Worm (Caenorhabditis elegans): ENCODE data around the gene C48B4.7.

Gene C48B4.7

DNA sequence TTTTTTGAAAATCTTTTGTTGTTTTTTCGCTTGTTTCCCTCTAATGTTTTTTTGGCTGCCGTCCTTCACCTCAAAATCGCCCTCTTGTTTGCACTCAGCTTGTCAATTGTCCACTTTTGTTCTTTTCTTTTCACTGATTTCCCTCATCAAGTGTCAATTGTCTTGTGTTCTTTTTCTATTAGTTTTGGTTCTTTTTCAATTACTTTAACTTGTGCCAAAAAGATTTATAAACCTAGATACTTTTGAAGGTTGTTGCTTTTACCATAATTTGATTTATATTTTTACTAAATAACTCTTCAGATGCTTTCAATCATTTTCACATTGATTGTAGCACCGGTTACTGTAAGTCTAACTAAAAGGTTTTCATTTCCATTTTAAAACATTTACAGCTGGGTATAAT is 9.2 kb upstream of the C48B4.7 start, which contains the start of gene C48B4.13:
TSS of gene C48B4.13 (plus strand) at position 301 of the 400 bp plus-strand sequence.
- TF ChIP-seq daf-16 (GFP tag; optimal IDR thresholded peaks at IDR 0.05) (no peak), daf-16 (tag; optimal IDR thresholded peaks at IDR 0.05) (no peak), gei-8 (GFP tag; optimal IDR thresholded peaks at IDR 0.05) (no peak), ZK337.2 (GFP tag; IDR thresholded peaks at IDR 0.05) (no peak), Y48G9A.11 (GFP tag; IDR thresholded peaks at IDR 0.05) (no peak), ztf-11 (tag; optimal IDR thresholded peaks at IDR 0.05) (no peak), daf-19 (GFP tag; conservative IDR thresholded peaks at IDR 0.05) (no peak), ceh-32 (tag; optimal IDR thresholded peaks at IDR 0.05; ENCODE audit: poor library complexity) (no peak), zfp-2 (tag; optimal IDR thresholded peaks at IDR 0.05) (no peak), madf-9 (GFP tag; conservative IDR thresholded peaks at IDR 0.05) (no peak), snpc-4 (tag; optimal IDR thresholded peaks at IDR 0.05) (no peak), madf-5 (GFP tag; IDR thresholded peaks at IDR 0.05) (no peak), F26F4.8 (GFP tag; conservative IDR thresholded peaks at IDR 0.05) (no peak), lsy-2 (tag; optimal IDR thresholded peaks at IDR 0.05) (no peak), nhr-77 (tag; optimal IDR thresholded peaks at IDR 0.05) (no peak), nhr-76 (tag; optimal IDR thresholded peaks at IDR 0.05) (no peak), zag-1 (tag; optimal IDR thresholded peaks at IDR 0.05) (no peak), zfp-3 (GFP tag; conservative IDR thresholded peaks at IDR 0.05) (no peak), nhr-11 (tag; optimal IDR thresholded peaks at IDR 0.05) (no peak)

DNA sequence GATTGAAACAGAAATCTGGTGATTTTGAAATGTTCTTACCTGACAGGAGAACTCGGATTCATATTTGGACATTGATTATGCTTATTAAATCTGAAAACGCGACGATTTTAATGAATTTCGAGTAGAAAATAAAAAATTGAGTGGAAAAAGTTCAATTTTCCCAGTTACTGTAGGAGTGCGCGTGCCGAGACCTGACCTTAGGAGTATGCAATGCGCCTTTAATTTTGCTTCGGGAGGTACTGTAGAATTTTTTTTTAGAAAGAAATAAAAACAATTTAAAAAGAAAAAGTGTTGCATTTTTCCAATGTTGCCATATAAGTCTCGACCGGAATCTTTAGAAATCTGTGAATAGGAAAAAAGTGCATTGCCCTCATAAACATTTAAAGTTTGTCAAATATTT is 6.7 kb upstream of the C48B4.7 start, which contains the start of gene C48B4.11:
TSS of gene C48B4.11 (minus strand) at position 143 of the 400 bp plus-strand sequence.
- TF ChIP-seq spr-3 (GFP tag; optimal IDR thresholded peaks at IDR 0.05) (no peak), F49E8.2 (tag; optimal IDR thresholded peaks at IDR 0.05; ENCODE audit: borderline replicate concordance) (no peak), ztf-11 (tag; optimal IDR thresholded peaks at IDR 0.05) (no peak), arid-1 (GFP tag; conservative IDR thresholded peaks at IDR 0.05) (no peak), cey-2 (tag; optimal IDR thresholded peaks at IDR 0.05; ENCODE audit: borderline replicate concordance, insufficient read depth) (no peak), dve-1 (tag; optimal IDR thresholded peaks at IDR 0.05; ENCODE audit: insufficient read depth) (no peak), snpc-4 (tag; optimal IDR thresholded peaks at IDR 0.05) (no peak), mes-2 (tag; optimal IDR thresholded peaks at IDR 0.05; ENCODE audit: poor library complexity, severe bottlenecking) (no peak), Y75B8A.6 (GFP tag; IDR thresholded peaks at IDR 0.05) (no peak), ama-1 (optimal IDR thresholded peaks at IDR 0.05) (no peak), duxl-1 (tag; optimal IDR thresholded peaks at IDR 0.05; ENCODE audit: poor library complexity) (no peak), madf-9 (GFP tag; conservative IDR thresholded peaks at IDR 0.05) (no peak), nhr-77 (tag; optimal IDR thresholded peaks at IDR 0.05) (no peak), F26F4.8 (GFP tag; conservative IDR thresholded peaks at IDR 0.05) (no peak), F44E2.7 (GFP tag; IDR thresholded peaks at IDR 0.05) (no peak)

DNA sequence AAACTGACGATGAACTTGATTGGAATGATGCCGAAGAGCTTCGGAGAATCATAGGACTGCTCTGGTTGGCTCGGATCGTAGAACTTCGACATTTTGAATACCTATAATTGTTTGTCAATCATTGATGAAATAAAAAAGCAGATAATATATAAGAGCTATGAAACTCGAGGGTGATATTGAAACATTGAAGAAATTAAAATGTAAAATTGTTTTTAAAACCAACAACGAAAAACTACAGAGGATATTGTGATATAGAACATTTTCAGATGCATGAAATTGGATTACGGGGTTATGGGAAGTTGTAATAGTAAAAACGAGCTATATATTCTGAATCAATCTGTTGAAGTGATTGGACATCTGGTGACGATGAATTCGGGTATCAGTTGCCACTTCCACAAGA is 5.2 kb upstream of the C48B4.7 start, which contains the start of gene C48B4.10:
TSS of gene C48B4.10 (minus strand) at position 101 of the 400 bp plus-strand sequence.
- TF ChIP-seq lin-15B (tag; optimal IDR thresholded peaks at IDR 0.05): no peak
- TF ChIP-seq mdl-1 (tag; optimal IDR thresholded peaks at IDR 0.05): no peak
- no peak for TF ChIP-seq rbr-2 (tag; optimal IDR thresholded peaks at IDR 0.05)
- TF ChIP-seq nhr-41 (GFP tag; IDR thresholded peaks at IDR 0.05): no peak
- no peak for TF ChIP-seq arid-1 (GFP tag; conservative IDR thresholded peaks at IDR 0.05)

ce11 chrIII:9563235-9563634 is 4.0 kb upstream of the C48B4.7 start, which contains the start of gene C48B4.9:
TSS of gene C48B4.9 (minus strand) at chrIII:9563335.
- TF ChIP-seq duxl-1 (tag; optimal IDR thresholded peaks at IDR 0.05; ENCODE audit: poor library complexity) (no peak), nhr-25 (tag; optimal IDR thresholded peaks at IDR 0.05; ENCODE audit: borderline replicate concordance, insufficient read depth) (no peak), lin-38 (GFP tag; IDR thresholded peaks at IDR 0.05) (no peak), aha-1 (tag) (no peak), F26F4.8 (GFP tag; conservative IDR thresholded peaks at IDR 0.05) (no peak), saeg-2 (GFP tag; IDR thresholded peaks at IDR 0.05) (no peak), ztf-11 (tag; optimal IDR thresholded peaks at IDR 0.05) (no peak), tra-1 (GFP tag; IDR thresholded peaks at IDR 0.05) (no peak), sdz-12 (GFP tag; optimal IDR thresholded peaks at IDR 0.05) (no peak)

Measured in whole organism, L4 larva.